Fruit fly (Drosophila melanogaster) whole organism, embryonic: ENCODE data around the gene Srp19.

Experiments
- CG12659 ChIP-seq: fragments of 200-800 bp; sonication (Bioruptor generic); optimal IDR thresholded peaks from 3 replicates; lab custom pipeline; 2017; ENCODE audit warnings: mild to moderate bottlenecking, missing biosample characterization, missing genetic modification reagents, missing genetic modification characterization
- CG13287 ChIP-seq: fragments of 200-800 bp; sonication (Bioruptor generic); IDR thresholded peaks from 2 replicates; pipeline ENCODE4 v1.3.6; 2022; ENCODE audit warnings: missing biosample characterization, missing genetic modification characterization; ENCODE audit not compliant: partially characterized antibody
- CG15601 ChIP-seq: fragments of 200-800 bp; sonication (Bioruptor generic); optimal IDR thresholded peaks from 3 replicates; lab custom pipeline; 2019; ENCODE audit warnings: missing biosample characterization, mild to moderate bottlenecking, missing genetic modification characterization, moderate library complexity
- CG17802 ChIP-seq: fragments of 200-800 bp; sonication (Bioruptor generic); optimal IDR thresholded peaks from 2 replicates; lab custom pipeline; 2018; ENCODE audit warnings: missing biosample characterization, mild to moderate bottlenecking, missing genetic modification characterization, moderate library complexity
- CG2129 ChIP-seq: fragments of 200-800 bp; sonication (Bioruptor generic); IDR thresholded peaks from 2 replicates; pipeline ENCODE4 v1.3.6; 2022; ENCODE audit warnings: missing biosample characterization, missing genetic modification characterization; ENCODE audit not compliant: partially characterized antibody
- CG2678 ChIP-seq: fragments of 200-800 bp; sonication (Bioruptor generic); optimal IDR thresholded peaks from 3 replicates; lab custom pipeline; 2019; ENCODE audit warnings: missing biosample characterization, mild to moderate bottlenecking, missing genetic modification characterization, moderate library complexity
- CG31224 ChIP-seq: fragments of 200-800 bp; sonication (Bioruptor generic); IDR thresholded peaks from 2 replicates; pipeline ENCODE4 v1.3.6; 2022; ENCODE audit warnings: missing biosample characterization, missing genetic modification characterization
- CG31388 ChIP-seq: fragments of 200-800 bp; sonication (Bioruptor generic); optimal IDR thresholded peaks from 2 replicates; lab custom pipeline; 2016; ENCODE audit warnings: missing biosample characterization, missing genetic modification characterization
- CG33557 ChIP-seq: fragments of 200-800 bp; sonication (Bioruptor generic); optimal IDR thresholded peaks from 2 replicates; lab custom pipeline; 2019; ENCODE audit warnings: missing biosample characterization, mild to moderate bottlenecking, missing genetic modification characterization, moderate library complexity
- CG34224 ChIP-seq: fragments of 200-800 bp; sonication (Bioruptor generic); IDR thresholded peaks from 3 replicates; pipeline ENCODE4 v1.3.6; 2022; ENCODE audit warnings: missing biosample characterization, missing genetic modification characterization; ENCODE audit not compliant: partially characterized antibody
- CG3726 ChIP-seq: fragments of 200-800 bp; sonication (Bioruptor generic); IDR thresholded peaks from 3 replicates; pipeline ENCODE4, ENCODE4 v1.3.6; 2022; ENCODE audit warnings: missing biosample characterization, missing genetic modification characterization
- CG3838 ChIP-seq: fragments of 200-800 bp; sonication (Bioruptor generic); optimal IDR thresholded peaks from 3 replicates; lab custom pipeline; 2016; ENCODE audit warnings: missing biosample characterization, missing genetic modification characterization
- CG4360 ChIP-seq: fragments of 200-800 bp; sonication (Bioruptor generic); IDR thresholded peaks from 2 replicates; pipeline ENCODE4 v1.3.6; 2022; ENCODE audit warnings: missing biosample characterization, missing genetic modification characterization
- CG4617 ChIP-seq: fragments of 200-800 bp; sonication (Bioruptor generic); optimal IDR thresholded peaks from 3 replicates; lab custom pipeline; 2016; ENCODE audit warnings: missing biosample characterization, missing genetic modification characterization, borderline replicate concordance
- CG5180 ChIP-seq: fragments of 200-800 bp; sonication (Bioruptor generic); optimal IDR thresholded peaks from 3 replicates; lab custom pipeline; 2017; ENCODE audit warnings: missing biosample characterization, missing genetic modification characterization, mild to moderate bottlenecking, moderate library complexity, missing genetic modification reagents
- CG6683 ChIP-seq: fragments of 200-800 bp; sonication (Bioruptor generic); optimal IDR thresholded peaks from 2 replicates; lab custom pipeline; 2017; ENCODE audit warnings: missing biosample characterization, mild to moderate bottlenecking, missing genetic modification characterization, missing genetic modification reagents
- CG7786 ChIP-seq: fragments of 200-800 bp; sonication (Bioruptor generic); optimal IDR thresholded peaks from 2 replicates; lab custom pipeline; 2016; ENCODE audit warnings: missing biosample characterization, missing genetic modification characterization
- CG7839 ChIP-seq: fragments of 200-800 bp; sonication (Bioruptor generic); optimal IDR thresholded peaks from 3 replicates; lab custom pipeline; 2018; ENCODE audit warnings: missing biosample characterization, mild to moderate bottlenecking, missing genetic modification characterization, moderate library complexity
- CG7963 ChIP-seq: fragments of 200-800 bp; sonication (Bioruptor generic); IDR thresholded peaks from 3 replicates; pipeline ENCODE4 v1.3.6; 2022; ENCODE audit warnings: missing biosample characterization, missing genetic modification characterization; ENCODE audit not compliant: partially characterized antibody
- CG8359 ChIP-seq: fragments of 200-800 bp; sonication (Bioruptor generic); optimal IDR thresholded peaks from 2 replicates; lab custom pipeline; 2017; ENCODE audit warnings: missing biosample characterization, mild to moderate bottlenecking, missing genetic modification characterization, borderline replicate concordance
- Camta ChIP-seq: fragments of 200-800 bp; sonication (Bioruptor generic); optimal IDR thresholded peaks from 2 replicates; lab custom pipeline; 2016; ENCODE audit warnings: missing biosample characterization, missing genetic modification characterization
- Fer2 ChIP-seq: fragments of 200-800 bp; sonication (Bioruptor generic); optimal IDR thresholded peaks from 2 replicates; lab custom pipeline; 2018; ENCODE audit warnings: missing biosample characterization, mild to moderate bottlenecking, missing genetic modification characterization, moderate library complexity
- H2.0 ChIP-seq: fragments of 200-800 bp; sonication (Bioruptor generic); IDR thresholded peaks from 2 replicates; pipeline ENCODE4 v1.3.6; 2022; ENCODE audit warnings: missing biosample characterization, missing genetic modification characterization
- Hr3 ChIP-seq: fragments of 200-800 bp; sonication (Bioruptor generic); optimal IDR thresholded peaks from 3 replicates; lab custom pipeline; 2016; ENCODE audit warnings: missing biosample characterization, missing genetic modification characterization
- MBD-R2 ChIP-seq: fragments of 200-800 bp; sonication (Bioruptor generic); IDR thresholded peaks from 2 replicates; pipeline ENCODE4 v1.3.6; 2022; ENCODE audit warnings: missing biosample characterization, missing genetic modification characterization
- Opbp ChIP-seq: fragments of 200-800 bp; sonication (Bioruptor generic); IDR thresholded peaks from 3 replicates; pipeline ENCODE4 v1.3.6; 2022; ENCODE audit warnings: missing biosample characterization, missing genetic modification characterization; ENCODE audit not compliant: partially characterized antibody
- Pdp1 ChIP-seq, 2 experiments: fragments of 200-800 bp; sonication (Bioruptor generic); optimal IDR thresholded peaks; 3 replicates each; lab custom pipeline; 2016; ENCODE audit warnings: missing biosample characterization in 2 of 2, missing genetic modification characterization in 2 of 2, mild to moderate bottlenecking in 1 of 2, moderate library complexity in 1 of 2
- Rfx ChIP-seq: fragments of 200-800 bp; sonication (Bioruptor generic); IDR thresholded peaks from 2 replicates; pipeline ENCODE4 v1.3.6; 2022; ENCODE audit warnings: missing biosample characterization, missing genetic modification characterization
- Stat92E ChIP-seq, 3 experiments: fragments of >200 bp in 2 of 3; fragments of 200-800 bp in 1 of 3; sonication (Bioruptor generic) in 1 of 3; optimal IDR thresholded peaks; 2 replicates each; lab custom pipeline; 2017 to 2019; ENCODE audit warnings: missing biosample characterization in 3 of 3, missing genetic modification characterization in 3 of 3, mild to moderate bottlenecking in 1 of 3, moderate library complexity in 1 of 3
- Usf ChIP-seq: fragments of 200-800 bp; sonication (Bioruptor generic); optimal IDR thresholded peaks from 2 replicates; lab custom pipeline; 2017; ENCODE audit warnings: missing genotype, missing biosample characterization, missing genetic modification characterization
- az2 ChIP-seq: fragments of 200-800 bp; sonication (Bioruptor generic); optimal IDR thresholded peaks from 3 replicates; lab custom pipeline; 2016; ENCODE audit warnings: missing biosample characterization, missing genetic modification characterization
- br ChIP-seq: fragments of >200 bp; optimal IDR thresholded peaks from 2 replicates; lab custom pipeline; 2017
- bsh ChIP-seq, 2 experiments: fragments of 200-800 bp; sonication (Bioruptor generic); optimal IDR thresholded peaks; 2 replicates each; lab custom pipeline; 2017 to 2018; ENCODE audit warnings: mild to moderate bottlenecking in 2 of 2, missing biosample characterization in 2 of 2, missing genetic modification characterization in 2 of 2, moderate library complexity in 1 of 2
- cas ChIP-seq: fragments of 200-800 bp; sonication (Bioruptor generic); IDR thresholded peaks from 2 replicates; pipeline ENCODE4 v1.3.6; 2022; ENCODE audit warnings: missing biosample characterization, missing genetic modification characterization
- dmrt99B ChIP-seq: fragments of 200-800 bp; sonication (Bioruptor generic); optimal IDR thresholded peaks from 2 replicates; lab custom pipeline; 2018; ENCODE audit warnings: missing biosample characterization, mild to moderate bottlenecking, missing genetic modification characterization, moderate library complexity
- eyg ChIP-seq: fragments of 200-800 bp; sonication (Bioruptor generic); optimal IDR thresholded peaks from 3 replicates; lab custom pipeline; 2016; ENCODE audit warnings: missing biosample characterization, missing genetic modification characterization
- gcm ChIP-seq: fragments of 200-800 bp; sonication (Bioruptor generic); optimal IDR thresholded peaks from 2 replicates; lab custom pipeline; 2019; ENCODE audit warnings: missing biosample characterization, mild to moderate bottlenecking, missing genetic modification characterization, moderate library complexity
- inv ChIP-seq: fragments of 200-800 bp; sonication (Bioruptor generic); IDR thresholded peaks from 2 replicates; pipeline ENCODE4 v1.3.6; 2022; ENCODE audit warnings: missing biosample characterization, missing genetic modification characterization; ENCODE audit not compliant: partially characterized antibody
- kni ChIP-seq: fragments of 200-800 bp; sonication (Bioruptor generic); optimal IDR thresholded peaks from 3 replicates; lab custom pipeline; 2017; ENCODE audit warnings: mild to moderate bottlenecking, missing biosample characterization, missing genetic modification reagents, missing genetic modification characterization
- knrl ChIP-seq: fragments of 200-800 bp; sonication (Bioruptor generic); IDR thresholded peaks from 3 replicates; pipeline ENCODE4 v1.3.6; 2022; ENCODE audit warnings: missing biosample characterization, missing genetic modification characterization; ENCODE audit not compliant: partially characterized antibody
- lola ChIP-seq, 3 experiments: fragments of >200 bp in 2 of 3; fragments of 200-800 bp in 1 of 3; sonication (Bioruptor generic) in 1 of 3; optimal IDR thresholded peaks; 2 replicates each; lab custom pipeline; 2017 to 2019; ENCODE audit warnings: missing biosample characterization in 3 of 3, missing genetic modification characterization in 3 of 3, mild to moderate bottlenecking in 1 of 3, moderate library complexity in 1 of 3
- lov ChIP-seq, 2 experiments: fragments of 200-800 bp in 1 of 2; fragments of >200 bp in 1 of 2; sonication (Bioruptor generic) in 1 of 2; IDR thresholded peaks in 1 of 2; optimal IDR thresholded peaks in 1 of 2; 2 replicates in 1 of 2; 3 replicates in 1 of 2; pipeline versions ENCODE4 v1.3.6 to Lab custom; 2017 to 2022; ENCODE audit warnings: missing biosample characterization in 1 of 2, missing genetic modification characterization in 1 of 2
- pb ChIP-seq: fragments of 200-800 bp; sonication (Bioruptor generic); optimal IDR thresholded peaks from 3 replicates; lab custom pipeline; 2016; ENCODE audit warnings: missing biosample characterization, missing genetic modification characterization
- pnt ChIP-seq: fragments of 200-800 bp; sonication (Bioruptor generic); optimal IDR thresholded peaks from 3 replicates; lab custom pipeline; 2016; ENCODE audit warnings: missing biosample characterization, missing genetic modification characterization
- sisA ChIP-seq: fragments of 200-800 bp; sonication (Bioruptor generic); IDR thresholded peaks from 2 replicates; pipeline ENCODE4 v1.3.6; 2022; ENCODE audit warnings: missing biosample characterization, missing genetic modification characterization
- sqz ChIP-seq: fragments of 200-800 bp; sonication (Bioruptor generic); optimal IDR thresholded peaks from 3 replicates; lab custom pipeline; 2018; ENCODE audit warnings: missing biosample characterization, mild to moderate bottlenecking, missing genetic modification characterization
- tgo ChIP-seq: fragments of 200-800 bp; sonication (Bioruptor generic); IDR thresholded peaks from 3 replicates; pipeline ENCODE4 v1.3.6; 2022; ENCODE audit warnings: missing biosample characterization, missing genetic modification characterization

Gene Srp19

DNA sequence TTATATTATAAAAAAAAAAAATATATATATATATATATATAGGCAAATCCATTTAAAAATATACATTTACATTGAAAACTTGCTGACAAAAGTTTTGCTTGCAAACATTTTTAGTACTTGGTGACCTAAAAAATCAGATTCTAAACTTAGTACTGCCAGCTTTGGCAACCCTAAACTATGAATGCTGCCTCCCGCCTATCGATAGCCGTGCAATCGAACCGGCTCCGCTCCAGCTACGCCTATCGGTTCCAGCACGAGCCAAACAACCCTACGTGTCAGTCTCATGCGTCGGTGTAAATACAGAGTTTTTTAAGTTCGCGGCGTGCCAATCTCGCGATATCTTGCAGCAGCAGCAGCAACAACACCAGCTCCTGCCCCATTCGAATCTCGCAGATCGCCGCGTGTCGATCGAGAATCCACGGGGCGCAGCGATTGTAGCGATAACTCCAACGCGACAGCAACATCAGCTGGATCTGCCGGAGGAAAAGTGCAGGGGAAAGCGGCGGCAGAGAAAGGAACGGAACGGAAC lies 12.6 kb upstream of the Srp19 start, which contains the start of gene Sec63 (continued):
- peak; percentile 43 for TF ChIP-seq CG4617
- TF ChIP-seq CG4360, result no peak
- TF ChIP-seq CG33557, result no peak
- peak; percentile 69 for TF ChIP-seq CG2129 (GFP tag; lab: Robert Waterston, UW)
- peak; percentile 63 for TF ChIP-seq CG34224 (GFP tag; lab: Robert Waterston, UW)
- no peak for TF ChIP-seq Stat92E (GFP tag; optimal IDR thresholded peaks at IDR 0.05; lab: Kevin White, UChicago)
- TF ChIP-seq CG3726, result no peak
- peak; percentile 75 for TF ChIP-seq inv (GFP tag; lab: Robert Waterston, UW)
- peak; percentile 50 for TF ChIP-seq CG15601 (tag; lab: Kevin White, UChicago)
- peak; percentile 2 for TF ChIP-seq CG3838 (GFP tag; lab: Kevin White, UChicago)
- no peak for TF ChIP-seq sqz
- TF ChIP-seq CG2678, result peak; percentile 63
- no peak for TF ChIP-seq kni (GFP tag; lab: Kevin White, UChicago)
- peak; percentile 3 for TF ChIP-seq gcm (GFP tag; lab: Kevin White, UChicago)
- TF ChIP-seq lola (GFP tag; optimal IDR thresholded peaks at IDR 0.05; lab: Kevin White, UChicago), result no peak
- no peak for TF ChIP-seq Usf (GFP tag; lab: Kevin White, UChicago)
- no peak for TF ChIP-seq eyg (GFP tag; lab: Kevin White, UChicago)
- peak; percentile 88 for TF ChIP-seq Opbp
- TF ChIP-seq pnt, result peak; percentile 34
- TF ChIP-seq br (lab: Kevin White, UChicago), result no peak
- peak; percentile 93 for TF ChIP-seq CG7963 (GFP tag; lab: Robert Waterston, UW)
- peak; percentile 76 for TF ChIP-seq CG12659 (GFP tag; lab: Kevin White, UChicago)
- TF ChIP-seq CG6683 (GFP tag; lab: Kevin White, UChicago), result no peak
- TF ChIP-seq H2.0 (GFP tag; lab: Robert Waterston, UW), result peak; percentile 47; the same call in 1 of the 2 replicates
- TF ChIP-seq CG8359, result no peak
- TF ChIP-seq Pdp1 (GFP tag; optimal IDR thresholded peaks at IDR 0.05; lab: Kevin White, UChicago), result peak; percentile 5 to 11
- TF ChIP-seq pb (GFP tag; lab: Kevin White, UChicago), result peak; percentile 11
- peak; percentile 49 for TF ChIP-seq CG7839 (tag; lab: Kevin White, UChicago)
- TF ChIP-seq CG31224 (GFP tag; lab: Robert Waterston, UW), result no peak
- TF ChIP-seq dmrt99B (tag; lab: Kevin White, UChicago), result peak; percentile 14
- peak in 1 of 2 experiments; percentile 32 for TF ChIP-seq bsh (GFP tag; optimal IDR thresholded peaks at IDR 0.05; lab: Kevin White, UChicago)
- peak; percentile 80 for TF ChIP-seq Rfx
- no peak for TF ChIP-seq Camta (GFP tag; lab: Kevin White, UChicago)
- peak; percentile 59 for TF ChIP-seq Hr3
- no peak for TF ChIP-seq CG17802 (tag; lab: Kevin White, UChicago)
- TF ChIP-seq CG31388 (GFP tag; lab: Kevin White, UChicago), result no peak
- peak; percentile 26 for TF ChIP-seq Fer2 (tag; lab: Kevin White, UChicago)
- 0 out of 2 replicates have a peak, but pooled peaks have one; percentile 27 for TF ChIP-seq sisA (GFP tag; lab: Robert Waterston, UW)
- no peak for TF ChIP-seq CG5180
- TF ChIP-seq cas (GFP tag; lab: Robert Waterston, UW), result 0 out of 2 replicates have a peak, but pooled peaks have one; percentile 34
- TF ChIP-seq tgo (GFP tag; lab: Robert Waterston, UW), result no peak; the same call in 1 of the 3 replicates
- peak; percentile 89 for TF ChIP-seq CG13287 (GFP tag; lab: Robert Waterston, UW)
- peak; percentile 91 for TF ChIP-seq knrl (GFP tag; lab: Robert Waterston, UW)
- peak; percentile 47 for TF ChIP-seq az2 (GFP tag; lab: Kevin White, UChicago)
- TF ChIP-seq MBD-R2 (GFP tag; lab: Robert Waterston, UW), result peak; percentile 79
- TF ChIP-seq CG7786 (GFP tag; lab: Kevin White, UChicago), result no peak
- no peak for TF ChIP-seq lov (optimal IDR thresholded peaks at IDR 0.05; lab: Kevin White, UChicago)
- 0 out of 3 replicates have a peak, but pooled peaks have one; percentile 54 for TF ChIP-seq lov (GFP tag; IDR thresholded peaks at IDR 0.05; lab: Robert Waterston, UW)
